Fruit fly (Drosophila melanogaster): ENCODE data around the gene CG32298.

CG32298 gene

dm6 chr3L:2373421-2374043, 17.3 kb downstream of the CG32298 start, which contains the start of the genes mRpL23 and CG9004:
Gene mRpL23 (minus strand): TSS chr3L:2373704.
Gene CG9004 (plus strand): TSS chr3L:2373728.
- no peak for TF ChIP-seq EcR (GFP tag; optimal IDR thresholded peaks at IDR 0.05)
- TF ChIP-seq pan (optimal IDR thresholded peaks at IDR 0.05), result no peak
- no peak for TF ChIP-seq psq (optimal IDR thresholded peaks at IDR 0.05)
- no peak for TF ChIP-seq usp (GFP tag; optimal IDR thresholded peaks at IDR 0.05)
- TF ChIP-seq CG8478 (optimal IDR thresholded peaks at IDR 0.05), result no peak
- TF ChIP-seq Dll (optimal IDR thresholded peaks at IDR 0.05), result no peak

dm6 chr3L:2371882-2372281, 18.9 kb downstream of the CG32298 start, which contains the start of the genes CG1317 and CG8993:
Gene CG1317 (minus strand): TSS chr3L:2371939.
Gene CG8993 (plus strand): TSS chr3L:2372199.
- TF ChIP-seq pan (optimal IDR thresholded peaks at IDR 0.05) (no peak), Dll (optimal IDR thresholded peaks at IDR 0.05) (no peak), EcR (GFP tag; optimal IDR thresholded peaks at IDR 0.05) (no peak)

dm6 chr3L:2360257-2360656, 30.5 kb downstream of the CG32298 start, which contains the start of gene CG13801:
Gene CG13801 (plus strand): TSS chr3L:2360557.
- TF ChIP-seq pan (optimal IDR thresholded peaks at IDR 0.05), result no peak
